Fruit fly (Drosophila melanogaster) whole organism, embryonic: ENCODE measurements around the gene VhaAC39-1.
A peak's percentile ranks its signal among the peaks of the same experiment; 100 is the strongest.

ENCODE experiments used
- ATbp ChIP-seq: fragments of 200-800 bp; sonication (Bioruptor generic); optimal IDR thresholded peaks from 2 replicates; lab custom pipeline; 2017; ENCODE audit warnings: missing biosample characterization, mild to moderate bottlenecking, missing genetic modification characterization, missing genetic modification reagents
- Awh ChIP-seq: fragments of 200-800 bp; sonication (Bioruptor generic); IDR thresholded peaks from 2 replicates; pipeline ENCODE4, ENCODE4 v1.3.6; 2022; ENCODE audit warnings: missing biosample characterization, missing genetic modification characterization
- BtbVII ChIP-seq: fragments of 200-800 bp; sonication (Bioruptor generic); optimal IDR thresholded peaks from 3 replicates; lab custom pipeline; 2017; ENCODE audit warnings: missing biosample characterization, mild to moderate bottlenecking, missing genetic modification characterization
- CG11085 ChIP-seq: fragments of 200-800 bp; sonication (Bioruptor generic); IDR thresholded peaks from 2 replicates; pipeline ENCODE4 v1.3.6; 2022; ENCODE audit warnings: missing biosample characterization, missing genetic modification characterization
- CG11504 ChIP-seq: fragments of 200-800 bp; sonication (Bioruptor generic); optimal IDR thresholded peaks from 3 replicates; lab custom pipeline; 2019; ENCODE audit warnings: missing biosample characterization, mild to moderate bottlenecking, missing genetic modification characterization, moderate library complexity
- CG11695 ChIP-seq: fragments of 200-800 bp; sonication (Bioruptor generic); IDR thresholded peaks from 3 replicates; pipeline ENCODE4 v1.3.6; 2022; ENCODE audit warnings: missing biosample characterization, missing genetic modification characterization
- CG14014 ChIP-seq: fragments of 200-800 bp; sonication (Bioruptor generic); IDR thresholded peaks from 2 replicates; pipeline ENCODE4 v1.3.6; 2022; ENCODE audit warnings: missing biosample characterization, missing genetic modification characterization
- CG15601 ChIP-seq: fragments of 200-800 bp; sonication (Bioruptor generic); optimal IDR thresholded peaks from 3 replicates; lab custom pipeline; 2019; ENCODE audit warnings: missing biosample characterization, mild to moderate bottlenecking, missing genetic modification characterization, moderate library complexity
- CG15696 ChIP-seq: fragments of 200-800 bp; sonication (Bioruptor generic); optimal IDR thresholded peaks from 2 replicates; lab custom pipeline; 2019; ENCODE audit warnings: missing biosample characterization, mild to moderate bottlenecking, missing genetic modification characterization, moderate library complexity
- CG17385 ChIP-seq: fragments of 200-800 bp; sonication (Bioruptor generic); optimal IDR thresholded peaks from 3 replicates; lab custom pipeline; 2018; ENCODE audit warnings: missing biosample characterization, mild to moderate bottlenecking, missing genetic modification characterization
- CG18599 ChIP-seq: fragments of 200-800 bp; sonication (Bioruptor generic); optimal IDR thresholded peaks from 3 replicates; lab custom pipeline; 2017; ENCODE audit warnings: missing biosample characterization, missing genetic modification characterization, mild to moderate bottlenecking, moderate library complexity, missing genetic modification reagents
- CG31224 ChIP-seq: fragments of 200-800 bp; sonication (Bioruptor generic); IDR thresholded peaks from 2 replicates; pipeline ENCODE4 v1.3.6; 2022; ENCODE audit warnings: missing biosample characterization, missing genetic modification characterization
- CG31388 ChIP-seq: fragments of 200-800 bp; sonication (Bioruptor generic); optimal IDR thresholded peaks from 2 replicates; lab custom pipeline; 2016; ENCODE audit warnings: missing biosample characterization, missing genetic modification characterization
- CG32772 ChIP-seq: fragments of 200-800 bp; sonication (Bioruptor generic); IDR thresholded peaks from 2 replicates; pipeline ENCODE4 v1.3.6; 2022; ENCODE audit warnings: missing biosample characterization, missing genetic modification characterization
- CG3838 ChIP-seq: fragments of 200-800 bp; sonication (Bioruptor generic); optimal IDR thresholded peaks from 3 replicates; lab custom pipeline; 2016; ENCODE audit warnings: missing biosample characterization, missing genetic modification characterization
- CG4707 ChIP-seq: fragments of 200-800 bp; sonication (Bioruptor generic); optimal IDR thresholded peaks from 2 replicates; lab custom pipeline; 2018; ENCODE audit warnings: missing biosample characterization, mild to moderate bottlenecking, missing genetic modification characterization, moderate library complexity
- CG6254 ChIP-seq: fragments of 200-800 bp; sonication (Bioruptor generic); optimal IDR thresholded peaks from 3 replicates; lab custom pipeline; 2017; ENCODE audit warnings: mild to moderate bottlenecking, missing biosample characterization, missing genetic modification reagents, missing genetic modification characterization
- CG8359 ChIP-seq: fragments of 200-800 bp; sonication (Bioruptor generic); optimal IDR thresholded peaks from 2 replicates; lab custom pipeline; 2017; ENCODE audit warnings: missing biosample characterization, mild to moderate bottlenecking, missing genetic modification characterization, borderline replicate concordance
- CkIIα-i1 ChIP-seq: fragments of 200-800 bp; sonication (Bioruptor generic); IDR thresholded peaks from 2 replicates; pipeline ENCODE4 v1.3.6; 2022; ENCODE audit warnings: missing biosample characterization, missing genetic modification characterization
- D ChIP-seq, 2 experiments: fragments of 200-800 bp in 1 of 2; fragments of >200 bp in 1 of 2; sonication (Bioruptor generic) in 1 of 2; optimal IDR thresholded peaks; 2 replicates in 1 of 2; 3 replicates in 1 of 2; lab custom pipeline; 2017; ENCODE audit warnings: mild to moderate bottlenecking in 1 of 2, missing biosample characterization in 1 of 2, missing genetic modification characterization in 1 of 2, missing genetic modification reagents in 1 of 2
- Dad ChIP-seq: fragments of 200-800 bp; sonication (Bioruptor generic); optimal IDR thresholded peaks from 3 replicates; lab custom pipeline; 2016; ENCODE audit warnings: missing biosample characterization, missing genetic modification characterization
- Dp ChIP-seq: fragments of 200-800 bp; sonication (Bioruptor generic); optimal IDR thresholded peaks from 2 replicates; lab custom pipeline; 2018; ENCODE audit warnings: missing biosample characterization, mild to moderate bottlenecking, missing genetic modification characterization, moderate library complexity
- E2f2 ChIP-seq: fragments of 200-800 bp; sonication (Bioruptor generic); IDR thresholded peaks from 2 replicates; pipeline ENCODE4 v1.3.6; 2022; ENCODE audit warnings: missing biosample characterization, missing genetic modification characterization
- ERR ChIP-seq: fragments of 200-800 bp; sonication (Bioruptor generic); optimal IDR thresholded peaks from 2 replicates; lab custom pipeline; 2016; ENCODE audit warnings: missing biosample characterization, missing genetic modification characterization
- Gug ChIP-seq: fragments of 200-800 bp; sonication (Bioruptor generic); IDR thresholded peaks from 4 replicates; pipeline ENCODE4 v1.3.6; 2022; ENCODE audit warnings: missing biosample characterization, missing genetic modification characterization
- H15 ChIP-seq: fragments of 200-800 bp; sonication (Bioruptor generic); IDR thresholded peaks from 3 replicates; pipeline ENCODE4 v1.3.6; 2022; ENCODE audit warnings: missing biosample characterization, missing genetic modification characterization
- HLH3B ChIP-seq: fragments of 200-800 bp; sonication (Bioruptor generic); IDR thresholded peaks from 2 replicates; pipeline ENCODE4 v1.3.6; 2022; ENCODE audit warnings: missing biosample characterization, missing genetic modification characterization
- MTF-1 ChIP-seq: fragments of 200-800 bp; sonication (Bioruptor generic); optimal IDR thresholded peaks from 2 replicates; lab custom pipeline; 2018; ENCODE audit warnings: missing biosample characterization, mild to moderate bottlenecking, missing genetic modification characterization, borderline replicate concordance
- NC2β ChIP-seq: fragments of 200-800 bp; sonication (Bioruptor generic); optimal IDR thresholded peaks from 2 replicates; lab custom pipeline; 2016; ENCODE audit warnings: missing biosample characterization, missing genetic modification characterization
- Nf-YC ChIP-seq: fragments of 200-800 bp; optimal IDR thresholded peaks from 3 replicates; lab custom pipeline; 2019; ENCODE audit warnings: missing biosample characterization, mild to moderate bottlenecking, missing genetic modification characterization, moderate library complexity
- Ssrp ChIP-seq: fragments of 200-800 bp; sonication (Bioruptor generic); optimal IDR thresholded peaks from 2 replicates; lab custom pipeline; 2018; ENCODE audit warnings: missing biosample characterization, mild to moderate bottlenecking, missing genetic modification characterization, moderate library complexity
- Trl ChIP-seq, 3 experiments: fragments of >200 bp in 2 of 3; fragments of 200-800 bp in 1 of 3; sonication (Bioruptor generic) in 1 of 3; optimal IDR thresholded peaks; 2 replicates in 1 of 3; 3 replicates in 2 of 3; lab custom pipeline; 2016 to 2017; ENCODE audit warnings: missing biosample characterization in 1 of 3, missing genetic modification characterization in 1 of 3
- Vsx1 ChIP-seq: fragments of 200-800 bp; sonication (Bioruptor generic); optimal IDR thresholded peaks from 2 replicates; lab custom pipeline; 2017; ENCODE audit warnings: missing biosample characterization, mild to moderate bottlenecking, missing genetic modification characterization, missing genetic modification reagents
- fd96Cb ChIP-seq: fragments of 200-800 bp; sonication (Bioruptor generic); optimal IDR thresholded peaks from 2 replicates; lab custom pipeline; 2018; ENCODE audit warnings: missing biosample characterization, mild to moderate bottlenecking, missing genetic modification characterization, moderate library complexity
- gcm ChIP-seq: fragments of 200-800 bp; sonication (Bioruptor generic); optimal IDR thresholded peaks from 2 replicates; lab custom pipeline; 2019; ENCODE audit warnings: missing biosample characterization, mild to moderate bottlenecking, missing genetic modification characterization, moderate library complexity
- ken ChIP-seq: fragments of 200-800 bp; sonication (Bioruptor generic); IDR thresholded peaks from 3 replicates; pipeline ENCODE4 v1.3.6; 2022; ENCODE audit warnings: missing biosample characterization, missing genetic modification characterization
- kni ChIP-seq: fragments of 200-800 bp; sonication (Bioruptor generic); optimal IDR thresholded peaks from 3 replicates; lab custom pipeline; 2017; ENCODE audit warnings: mild to moderate bottlenecking, missing biosample characterization, missing genetic modification reagents, missing genetic modification characterization
- mirr ChIP-seq: fragments of 200-800 bp; sonication (Bioruptor generic); optimal IDR thresholded peaks from 3 replicates; lab custom pipeline; 2018; ENCODE audit warnings: missing biosample characterization, mild to moderate bottlenecking, missing genetic modification characterization
- nmo ChIP-seq: fragments of 200-800 bp; sonication (Bioruptor generic); optimal IDR thresholded peaks from 2 replicates; lab custom pipeline; 2018; ENCODE audit warnings: missing biosample characterization, mild to moderate bottlenecking, missing genetic modification characterization, moderate library complexity
- onecut ChIP-seq: fragments of 200-800 bp; sonication (Bioruptor generic); IDR thresholded peaks from 2 replicates; pipeline ENCODE4 v1.3.6; 2022; ENCODE audit warnings: missing biosample characterization, missing genetic modification characterization
- pzg ChIP-seq: fragments of 200-800 bp; sonication (Bioruptor generic); optimal IDR thresholded peaks from 3 replicates; lab custom pipeline; 2018; ENCODE audit warnings: missing biosample characterization, mild to moderate bottlenecking, missing genetic modification characterization, moderate library complexity
- sim ChIP-seq: fragments of 200-800 bp; sonication (Bioruptor generic); IDR thresholded peaks from 2 replicates; pipeline ENCODE4 v1.3.6; 2022; ENCODE audit warnings: missing biosample characterization, missing genetic modification characterization
- sisA ChIP-seq: fragments of 200-800 bp; sonication (Bioruptor generic); IDR thresholded peaks from 2 replicates; pipeline ENCODE4 v1.3.6; 2022; ENCODE audit warnings: missing biosample characterization, missing genetic modification characterization
- sqz ChIP-seq: fragments of 200-800 bp; sonication (Bioruptor generic); optimal IDR thresholded peaks from 3 replicates; lab custom pipeline; 2018; ENCODE audit warnings: missing biosample characterization, mild to moderate bottlenecking, missing genetic modification characterization
- sug ChIP-seq: fragments of 200-800 bp; optimal IDR thresholded peaks from 2 replicates; lab custom pipeline; 2019; ENCODE audit warnings: missing biosample characterization, mild to moderate bottlenecking, missing genetic modification characterization, moderate library complexity
- vfl ChIP-seq: fragments of 200-800 bp; sonication (Bioruptor generic); optimal IDR thresholded peaks from 2 replicates; lab custom pipeline; 2016; ENCODE audit warnings: missing biosample characterization, missing genetic modification characterization

VhaAC39-1 gene

dm6 chrX:3842898-3843297, 37.6 kb upstream of the VhaAC39-1 start (continued):
- TF ChIP-seq CG32772 (GFP tag; lab: Robert Waterston, UW) (0 out of 2 replicates have a peak, but pooled peaks have one; percentile 15), HLH3B (GFP tag; lab: Robert Waterston, UW) (peak; percentile 17; the same call in 1 of the 2 replicates), vfl (GFP tag; lab: Kevin White, UChicago) (no peak), Awh (GFP tag; lab: Robert Waterston, UW) (0 out of 2 replicates have a peak, but pooled peaks have one; percentile 9), CG31224 (GFP tag; lab: Robert Waterston, UW) (no peak), sim (no peak), Trl (optimal IDR thresholded peaks at IDR 0.05; lab: Kevin White, UChicago) (peak in 1 of 2 experiments; percentile 1), Trl (GFP tag; optimal IDR thresholded peaks at IDR 0.05; lab: Kevin White, UChicago) (no peak), CG6254 (GFP tag; lab: Kevin White, UChicago) (peak; percentile 99), CG8359 (GFP tag; lab: Kevin White, UChicago) (no peak), CG4707 (GFP tag; lab: Kevin White, UChicago) (no peak), sug (tag; lab: Kevin White, UChicago) (no peak), sqz (peak; percentile 77)
- TF ChIP-seq, all 482 proteins: peak for 13

- TF ChIP-seq sqz, result peak; percentile 37
- no peak for TF ChIP-seq sisA
- TF ChIP-seq Gug (GFP tag; lab: Robert Waterston, UW), result no peak
- TF ChIP-seq ken (GFP tag; lab: Robert Waterston, UW), result 0 out of 3 replicates have a peak, but pooled peaks have one; percentile 24
- no peak for TF ChIP-seq Vsx1 (GFP tag; lab: Kevin White, UChicago)
- peak; percentile 53 for TF ChIP-seq BtbVII (GFP tag; lab: Kevin White, UChicago)
- TF ChIP-seq gcm (GFP tag; lab: Kevin White, UChicago), result peak; percentile 57
- TF ChIP-seq H15 (GFP tag; lab: Robert Waterston, UW), result no peak
- TF ChIP-seq CG3838 (GFP tag; lab: Kevin White, UChicago), result no peak
- TF ChIP-seq CG17385 (GFP tag; lab: Kevin White, UChicago), result peak; percentile 27
- TF ChIP-seq Ssrp, result no peak
- no peak for TF ChIP-seq CG11504 (tag; lab: Kevin White, UChicago)
- TF ChIP-seq ATbp, result peak; percentile 55
- TF ChIP-seq CG11695 (GFP tag; lab: Robert Waterston, UW), result 0 out of 3 replicates have a peak, but pooled peaks have one; percentile 11
- no peak for TF ChIP-seq pzg (GFP tag; lab: Kevin White, UChicago)
- TF ChIP-seq CG11085 (GFP tag; lab: Robert Waterston, UW), result no peak
- peak; percentile 93 for TF ChIP-seq kni
- TF ChIP-seq ERR (GFP tag; lab: Kevin White, UChicago), result no peak
- peak; percentile 16 for TF ChIP-seq NC2β
- peak; percentile 25 for TF ChIP-seq onecut (GFP tag; lab: Robert Waterston, UW)
- TF ChIP-seq MTF-1 (GFP tag; lab: Kevin White, UChicago), result peak; percentile 2
- TF ChIP-seq E2f2 (GFP tag; lab: Robert Waterston, UW), result peak; percentile 17; the same call in 1 of the 2 replicates
- peak; percentile 6; the same call in 1 of the 2 replicates for TF ChIP-seq CG14014
- peak; percentile 9 for TF ChIP-seq Nf-YC (tag; lab: Kevin White, UChicago)
- no peak for TF ChIP-seq nmo
- peak; percentile 1 for TF ChIP-seq CG15696
- TF ChIP-seq Dp (GFP tag; lab: Kevin White, UChicago), result no peak
- peak; percentile 56 for TF ChIP-seq CG15601 (tag; lab: Kevin White, UChicago)
- peak; percentile 47 for TF ChIP-seq CG18599
- TF ChIP-seq mirr (GFP tag; lab: Kevin White, UChicago), result peak; percentile 64
- no peak for TF ChIP-seq D (optimal IDR thresholded peaks at IDR 0.05; lab: Kevin White, UChicago)
- TF ChIP-seq D (GFP tag; optimal IDR thresholded peaks at IDR 0.05; lab: Kevin White, UChicago), result no peak
- TF ChIP-seq CkIIα-i1 (GFP tag; lab: Robert Waterston, UW), result no peak
- TF ChIP-seq CG31388 (GFP tag; lab: Kevin White, UChicago), result no peak
- TF ChIP-seq Dad, result no peak
- TF ChIP-seq fd96Cb (tag; lab: Kevin White, UChicago), result no peak
Observed at dm6 chrX:3845340-3846161, 35.0 kb upstream of the VhaAC39-1 start.
